Worm (Caenorhabditis elegans): Measurements from ENCODE around the gene ptr-19.

ce11 chrIII:10816045-10816444 lies 34.4 kb downstream of the ptr-19 start:
- TF ChIP-seq ama-1 (optimal IDR thresholded peaks at IDR 0.05) (no peak), flt-1 (GFP tag; IDR thresholded peaks at IDR 0.05) (no peak), tra-4 (tag; optimal IDR thresholded peaks at IDR 0.05) (no peak), B0310.2 (tag; optimal IDR thresholded peaks at IDR 0.05) (no peak)

Measured in whole organism, early embryonic.